Fruit fly (Drosophila melanogaster) whole organism, embryonic: Measurements from ENCODE around the gene CCHa2.

ENCODE experiments used
- Adf1 ChIP-seq: fragments of 200-800 bp; sonication (Bioruptor generic); IDR thresholded peaks from 2 replicates; pipeline ENCODE4 v1.3.6; 2022; ENCODE audit warnings: missing biosample characterization, missing genetic modification characterization
- Atf3 ChIP-seq: fragments of 200-800 bp; sonication (Bioruptor generic); optimal IDR thresholded peaks from 3 replicates; lab custom pipeline; 2016; ENCODE audit warnings: missing biosample characterization, missing genetic modification characterization
- Atf6 ChIP-seq: fragments of 200-800 bp; sonication (Bioruptor generic); IDR thresholded peaks from 2 replicates; pipeline ENCODE4 v1.3.6; 2022; ENCODE audit warnings: missing biosample characterization, missing genetic modification characterization
- CG10147 ChIP-seq: fragments of 200-800 bp; sonication (Bioruptor generic); optimal IDR thresholded peaks from 2 replicates; lab custom pipeline; 2019; ENCODE audit warnings: missing biosample characterization, mild to moderate bottlenecking, missing genetic modification characterization, moderate library complexity
- CG10565 ChIP-seq: fragments of 200-800 bp; sonication (Bioruptor generic); optimal IDR thresholded peaks from 3 replicates; lab custom pipeline; 2016; ENCODE audit warnings: missing biosample characterization, mild to moderate bottlenecking, missing genetic modification characterization
- CG10654 ChIP-seq: fragments of 200-800 bp; sonication (Bioruptor generic); optimal IDR thresholded peaks from 2 replicates; lab custom pipeline; 2016; ENCODE audit warnings: missing biosample characterization, missing genetic modification characterization
- CG12236 ChIP-seq: fragments of 200-800 bp; sonication (Bioruptor generic); optimal IDR thresholded peaks from 2 replicates; lab custom pipeline; 2016; ENCODE audit warnings: missing biosample characterization, missing genetic modification characterization
- CG12942 ChIP-seq: fragments of 200-800 bp; sonication (Bioruptor generic); optimal IDR thresholded peaks from 3 replicates; lab custom pipeline; 2016; ENCODE audit warnings: missing biosample characterization, missing genetic modification characterization
- CG14014 ChIP-seq: fragments of 200-800 bp; sonication (Bioruptor generic); IDR thresholded peaks from 2 replicates; pipeline ENCODE4 v1.3.6; 2022; ENCODE audit warnings: missing biosample characterization, missing genetic modification characterization
- CG14860 ChIP-seq: fragments of 200-800 bp; sonication (Bioruptor generic); IDR thresholded peaks from 3 replicates; pipeline ENCODE4 v1.3.6; 2022; ENCODE audit warnings: missing biosample characterization, missing genetic modification characterization; ENCODE audit not compliant: partially characterized antibody
- CG15601 ChIP-seq: fragments of 200-800 bp; sonication (Bioruptor generic); optimal IDR thresholded peaks from 3 replicates; lab custom pipeline; 2019; ENCODE audit warnings: missing biosample characterization, mild to moderate bottlenecking, missing genetic modification characterization, moderate library complexity
- CG16815 ChIP-seq: fragments of 200-800 bp; sonication (Bioruptor generic); optimal IDR thresholded peaks from 3 replicates; lab custom pipeline; 2017; ENCODE audit warnings: missing biosample characterization, mild to moderate bottlenecking, missing genetic modification characterization
- CG2678 ChIP-seq: fragments of 200-800 bp; sonication (Bioruptor generic); optimal IDR thresholded peaks from 3 replicates; lab custom pipeline; 2019; ENCODE audit warnings: missing biosample characterization, mild to moderate bottlenecking, missing genetic modification characterization, moderate library complexity
- CG34224 ChIP-seq: fragments of 200-800 bp; sonication (Bioruptor generic); IDR thresholded peaks from 3 replicates; pipeline ENCODE4 v1.3.6; 2022; ENCODE audit warnings: missing biosample characterization, missing genetic modification characterization; ENCODE audit not compliant: partially characterized antibody
- CG34376 ChIP-seq: fragments of 200-800 bp; sonication (Bioruptor generic); optimal IDR thresholded peaks from 2 replicates; lab custom pipeline; 2018; ENCODE audit warnings: missing biosample characterization, mild to moderate bottlenecking, missing genetic modification characterization
- CG3995 ChIP-seq: fragments of 200-800 bp; sonication (Bioruptor generic); optimal IDR thresholded peaks from 3 replicates; lab custom pipeline; 2016; ENCODE audit warnings: missing biosample characterization, missing genetic modification characterization
- CG5245 ChIP-seq: fragments of 200-800 bp; sonication (Bioruptor generic); optimal IDR thresholded peaks from 3 replicates; lab custom pipeline; 2016; ENCODE audit warnings: missing biosample characterization, missing genetic modification characterization
- CG6175 ChIP-seq: fragments of 200-800 bp; sonication (Bioruptor generic); IDR thresholded peaks from 3 replicates; pipeline ENCODE4 v1.3.6; 2022; ENCODE audit warnings: missing biosample characterization, missing genetic modification characterization
- CG6813 ChIP-seq: fragments of 200-800 bp; sonication (Bioruptor generic); optimal IDR thresholded peaks from 2 replicates; lab custom pipeline; 2017; ENCODE audit warnings: missing biosample characterization, missing genetic modification characterization, mild to moderate bottlenecking, moderate library complexity, missing genetic modification reagents
- CG7839 ChIP-seq: fragments of 200-800 bp; sonication (Bioruptor generic); optimal IDR thresholded peaks from 3 replicates; lab custom pipeline; 2018; ENCODE audit warnings: missing biosample characterization, mild to moderate bottlenecking, missing genetic modification characterization, moderate library complexity
- Dfd ChIP-seq, 2 experiments: fragments of >200 bp; optimal IDR thresholded peaks; 2 replicates each; lab custom pipeline; 2017; ENCODE audit warnings: missing biosample characterization in 2 of 2, missing genetic modification characterization in 2 of 2
- Dref ChIP-seq: fragments of 200-800 bp; sonication (Bioruptor generic); IDR thresholded peaks from 2 replicates; pipeline ENCODE4 v1.3.6; 2022; ENCODE audit warnings: missing biosample characterization, missing genetic modification characterization
- E2f2 ChIP-seq: fragments of 200-800 bp; sonication (Bioruptor generic); IDR thresholded peaks from 2 replicates; pipeline ENCODE4 v1.3.6; 2022; ENCODE audit warnings: missing biosample characterization, missing genetic modification characterization
- Ets65A ChIP-seq: fragments of 200-800 bp; sonication (Bioruptor generic); peaks from one replicate; lab custom pipeline; 2016; ENCODE audit warnings: missing biosample characterization, missing genetic modification characterization
- GATAe ChIP-seq: fragments of 200-800 bp; sonication (Bioruptor generic); conservative IDR thresholded peaks from 2 replicates; pipeline ENCODE4 v1.3.6; 2022; ENCODE audit warnings: missing biosample characterization, missing genetic modification characterization
- Max ChIP-seq: fragments of 200-800 bp; sonication (Bioruptor generic); optimal IDR thresholded peaks from 2 replicates; lab custom pipeline; 2016; ENCODE audit warnings: missing biosample characterization, mild to moderate bottlenecking, missing genetic modification characterization
- NK7.1 ChIP-seq: fragments of 200-800 bp; sonication (Bioruptor generic); optimal IDR thresholded peaks from 3 replicates; lab custom pipeline; 2016; ENCODE audit warnings: missing biosample characterization, missing genetic modification characterization
- Neu2 ChIP-seq: fragments of 200-800 bp; sonication (Bioruptor generic); optimal IDR thresholded peaks from 3 replicates; lab custom pipeline; 2016; ENCODE audit warnings: missing biosample characterization, missing genetic modification characterization, borderline replicate concordance
- Side ChIP-seq: fragments of 200-800 bp; sonication (Bioruptor generic); optimal IDR thresholded peaks from 2 replicates; lab custom pipeline; 2016; ENCODE audit warnings: missing biosample characterization, missing genetic modification characterization
- Xrp1 ChIP-seq: fragments of 200-800 bp; sonication (Bioruptor generic); IDR thresholded peaks from 2 replicates; pipeline ENCODE4 v1.3.6; 2022; ENCODE audit warnings: missing biosample characterization, missing genetic modification characterization
- ara ChIP-seq: fragments of 200-800 bp; sonication (Bioruptor generic); IDR thresholded peaks from 2 replicates; pipeline ENCODE4 v1.3.6; 2022; ENCODE audit warnings: missing biosample characterization, missing genetic modification characterization
- corto ChIP-seq: fragments of 200-800 bp; sonication (Bioruptor generic); optimal IDR thresholded peaks from 2 replicates; lab custom pipeline; 2016; ENCODE audit warnings: missing biosample characterization, mild to moderate bottlenecking, missing genetic modification characterization, moderate library complexity
- gfzf ChIP-seq: fragments of 200-800 bp; sonication (Bioruptor generic); optimal IDR thresholded peaks from 2 replicates; lab custom pipeline; 2016; ENCODE audit warnings: missing biosample characterization, mild to moderate bottlenecking, missing genetic modification characterization, moderate library complexity
- pnt ChIP-seq: fragments of 200-800 bp; sonication (Bioruptor generic); optimal IDR thresholded peaks from 3 replicates; lab custom pipeline; 2016; ENCODE audit warnings: missing biosample characterization, missing genetic modification characterization
- pzg ChIP-seq: fragments of 200-800 bp; sonication (Bioruptor generic); optimal IDR thresholded peaks from 3 replicates; lab custom pipeline; 2018; ENCODE audit warnings: missing biosample characterization, mild to moderate bottlenecking, missing genetic modification characterization, moderate library complexity
- scrt ChIP-seq: fragments of 200-800 bp; sonication (Bioruptor generic); optimal IDR thresholded peaks from 2 replicates; lab custom pipeline; 2018; ENCODE audit warnings: missing biosample characterization, mild to moderate bottlenecking, missing genetic modification characterization, moderate library complexity
- unc-4 ChIP-seq: fragments of 200-800 bp; sonication (Bioruptor generic); IDR thresholded peaks from 2 replicates; pipeline ENCODE4 v1.3.6; 2022; ENCODE audit warnings: missing biosample characterization, missing genetic modification characterization; ENCODE audit not compliant: partially characterized antibody
- vfl ChIP-seq: fragments of 200-800 bp; sonication (Bioruptor generic); optimal IDR thresholded peaks from 2 replicates; lab custom pipeline; 2016; ENCODE audit warnings: missing biosample characterization, missing genetic modification characterization
- zen ChIP-seq: fragments of 200-800 bp; sonication (Bioruptor generic); optimal IDR thresholded peaks from 3 replicates; lab custom pipeline; 2018; ENCODE audit warnings: missing biosample characterization, mild to moderate bottlenecking, missing genetic modification characterization, moderate library complexity

Gene CCHa2

DNA sequence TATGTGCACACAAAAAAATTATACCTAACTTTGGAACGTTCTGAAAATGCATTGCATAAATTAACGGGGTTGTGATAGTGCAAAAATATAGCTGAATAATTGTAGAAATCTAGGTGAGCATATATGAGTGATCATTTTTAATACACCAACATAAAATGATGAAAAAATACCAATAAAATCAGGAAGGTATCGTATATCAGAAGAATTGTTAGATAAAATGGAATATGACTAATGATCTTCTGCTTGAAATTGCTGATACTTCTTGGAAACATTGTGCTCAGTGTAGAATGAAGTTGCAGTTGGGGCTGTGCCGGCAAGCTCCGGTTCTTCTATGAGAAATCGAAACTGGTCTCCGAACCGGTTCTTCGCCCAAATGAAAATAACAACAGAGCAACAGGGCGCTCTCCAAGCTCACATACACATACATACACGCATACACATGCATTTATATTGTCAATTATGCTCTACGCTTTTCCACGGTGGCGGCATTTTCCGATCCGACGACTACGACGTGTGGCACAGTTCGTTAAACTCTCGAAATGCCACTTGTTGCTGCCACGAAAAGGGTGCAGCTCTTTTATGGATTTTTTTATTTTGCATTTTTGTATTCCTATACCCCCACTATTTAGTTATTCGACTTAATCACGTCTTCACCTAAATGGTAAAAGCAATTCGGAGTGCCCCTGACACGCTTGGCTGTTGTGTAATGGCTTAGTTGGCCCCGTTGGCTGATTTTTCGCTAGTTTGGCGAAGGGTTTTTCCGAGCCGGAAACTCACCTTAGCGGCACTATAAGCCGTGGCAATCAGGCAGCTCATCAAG is 6.1 kb upstream of the CCHa2 start (continued):
- TF ChIP-seq CG10565 (GFP tag; lab: Kevin White, UChicago) (peak; percentile 57), scrt (GFP tag; lab: Kevin White, UChicago) (peak; percentile 42), Xrp1 (GFP tag; lab: Robert Waterston, UW) (peak; percentile 88), Neu2 (peak; percentile 9), unc-4 (GFP tag; lab: Robert Waterston, UW) (no peak), CG5245 (GFP tag; lab: Kevin White, UChicago) (peak; percentile 61), CG10654 (peak; percentile 85), CG2678 (peak; percentile 94), CG14014 (GFP tag; lab: Robert Waterston, UW) (peak; percentile 74; the same call in 1 of the 2 replicates), pnt (peak; percentile 89)

dm6 chr3R:13397535-13397934 is 2.5 kb upstream of the CCHa2 start, which contains the start of gene CG14377:
Gene CG14377 (plus strand): TSS chr3R:13397835.
- no peak for TF ChIP-seq GATAe (GFP tag; lab: Robert Waterston, UW)
- no peak for TF ChIP-seq CG7839
- TF ChIP-seq corto: no peak
- TF ChIP-seq CG14860 (GFP tag; lab: Robert Waterston, UW): no peak
- no peak for TF ChIP-seq zen (tag; lab: Kevin White, UChicago)
- TF ChIP-seq CG10147 (GFP tag; lab: Kevin White, UChicago): no peak
- TF ChIP-seq Dref (GFP tag; lab: Robert Waterston, UW): 0 out of 2 replicates have a peak, but pooled peaks have one; percentile 19

dm6 chr3R:13397040-13397439 is 2.0 kb upstream of the CCHa2 start, which contains the start of gene CG14374:
Gene CG14374 (minus strand): TSS chr3R:13397140.
- TF ChIP-seq Ets65A (GFP tag; lab: Kevin White, UChicago) (peak; percentile 81), E2f2 (GFP tag; lab: Robert Waterston, UW) (no peak), CG15601 (tag; lab: Kevin White, UChicago) (no peak), NK7.1 (GFP tag; lab: Kevin White, UChicago) (no peak), Atf6 (no peak), CG12236 (GFP tag; lab: Kevin White, UChicago) (no peak)

DNA sequence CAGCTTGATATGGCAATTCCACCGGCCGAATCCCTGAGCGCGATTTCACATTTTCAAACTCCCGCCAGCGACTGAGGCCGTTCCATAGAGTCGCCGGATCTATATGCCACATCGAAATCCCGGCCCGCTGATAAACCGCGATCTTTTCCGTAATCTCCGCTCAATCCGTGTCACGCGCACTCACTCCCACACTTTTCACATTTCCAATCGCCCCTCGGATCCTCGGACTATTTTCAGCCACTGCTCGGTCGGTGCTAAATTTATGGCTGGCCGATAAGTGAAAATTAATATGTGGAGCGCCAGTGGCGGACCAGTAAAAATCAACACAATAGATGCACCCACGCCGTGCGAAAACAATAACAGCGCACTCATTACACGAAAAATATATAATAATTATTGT is 2.0 kb downstream of the CCHa2 start:
- TF ChIP-seq CG34376 (GFP tag; lab: Kevin White, UChicago) (peak; percentile 5), Adf1 (GFP tag; lab: Robert Waterston, UW) (no peak)

DNA sequence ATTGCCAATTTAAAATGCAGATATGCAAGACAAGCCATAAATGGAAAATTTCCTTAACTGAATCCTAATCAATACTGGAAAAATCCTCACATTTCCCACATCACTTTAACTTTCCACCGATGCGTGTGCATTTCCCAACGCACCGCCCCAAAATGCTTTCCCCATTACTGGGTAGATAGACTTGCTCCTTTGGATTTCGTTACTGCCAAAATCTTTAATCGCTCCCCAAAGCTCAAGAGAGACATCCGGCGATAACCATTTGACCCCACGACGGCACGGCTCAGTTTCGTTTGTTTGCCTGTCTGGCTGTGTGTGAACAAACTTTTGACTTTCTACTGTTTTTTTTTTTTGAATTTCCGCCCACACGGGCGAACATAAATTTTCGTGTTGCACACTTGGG is 4.5 kb downstream of the CCHa2 start:
- no peak for TF ChIP-seq CG12942

- no peak for TF ChIP-seq CG6813 (GFP tag; lab: Kevin White, UChicago)
- TF ChIP-seq Max: peak; percentile 93
- 0 out of 3 replicates have a peak, but pooled peaks have one; percentile 32 for TF ChIP-seq CG34224
- TF ChIP-seq E2f2 (GFP tag; lab: Robert Waterston, UW): peak; percentile 93
- TF ChIP-seq gfzf (GFP tag; lab: Kevin White, UChicago): peak; percentile 77
- no peak for TF ChIP-seq Side
- TF ChIP-seq CG16815 (GFP tag; lab: Kevin White, UChicago): no peak
- TF ChIP-seq CG3995 (GFP tag; lab: Kevin White, UChicago): peak; percentile 57
- no peak for TF ChIP-seq Atf3 (GFP tag; lab: Kevin White, UChicago)
- no peak for TF ChIP-seq vfl
- TF ChIP-seq pzg (GFP tag; lab: Kevin White, UChicago): peak; percentile 72
- 0 out of 2 replicates have a peak, but pooled peaks have one; percentile 21 for TF ChIP-seq ara (GFP tag; lab: Robert Waterston, UW)
- TF ChIP-seq Xrp1 (GFP tag; lab: Robert Waterston, UW): no peak
- no peak for TF ChIP-seq Dfd (GFP tag; optimal IDR thresholded peaks at IDR 0.05; lab: Kevin White, UChicago)
- TF ChIP-seq CG6175 (GFP tag; lab: Robert Waterston, UW): peak; percentile 53; the same call in 1 of the 3 replicates
Measured at dm6 chr3R:13388160-13388870, 6.7 kb downstream of the CCHa2 start, which contains the start of gene CG9799. Gene CG9799 (minus strand): TSS chr3R:13388709.
